Worm (Caenorhabditis elegans): ENCODE data around the gene aqp-4.

DNA sequence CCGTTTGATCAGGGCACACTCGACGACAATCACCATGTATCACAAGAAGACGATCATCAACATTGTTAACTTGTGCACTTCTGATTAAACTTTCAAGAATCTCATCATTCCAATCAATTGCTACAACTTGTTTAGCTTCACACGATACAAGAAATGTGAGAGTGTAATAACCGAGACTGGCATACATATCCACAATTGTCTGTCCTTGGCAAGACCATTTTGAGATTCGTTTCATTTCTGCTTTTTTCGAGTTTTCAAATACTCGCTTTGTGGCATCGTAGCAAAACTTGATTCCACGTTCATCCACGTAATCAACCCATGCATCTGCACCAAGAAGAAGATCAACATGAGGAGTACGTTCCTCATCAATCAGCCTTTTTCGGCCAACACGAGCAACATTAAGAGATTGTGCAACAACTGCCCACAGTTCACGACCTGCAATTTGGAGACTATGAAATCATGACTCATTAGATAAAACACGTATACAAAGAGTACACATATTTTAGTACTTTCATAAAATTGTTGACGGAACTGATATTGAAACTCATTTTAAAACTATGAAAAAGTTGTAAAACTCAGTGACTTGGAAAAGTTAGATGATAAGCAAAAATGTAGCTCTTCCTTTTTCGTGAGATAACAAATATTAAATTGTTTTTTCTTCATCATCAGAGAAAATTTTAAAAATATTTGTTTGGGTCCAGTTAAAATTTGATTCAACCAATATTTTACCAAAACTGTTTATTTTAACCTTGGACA is 24.8 kb upstream of the aqp-4 start:
- TF ChIP-seq ZK337.2 (GFP tag; IDR thresholded peaks at IDR 0.05) (no peak), nhr-237 (tag; optimal IDR thresholded peaks at IDR 0.05) (no peak), pqm-1 (tag; optimal IDR thresholded peaks at IDR 0.05) (peak; percentile 47), egl-27 (tag; optimal IDR thresholded peaks at IDR 0.05) (no peak), mxl-2 (GFP tag; conservative IDR thresholded peaks at IDR 0.05) (no peak), skn-1 (tag; optimal IDR thresholded peaks at IDR 0.05) (no peak), Y48G9A.11 (GFP tag; IDR thresholded peaks at IDR 0.05) (no peak), zip-2 (tag; optimal IDR thresholded peaks at IDR 0.05) (no peak), nhr-6 (tag; optimal IDR thresholded peaks at IDR 0.05) (no peak), daf-19 (GFP tag; conservative IDR thresholded peaks at IDR 0.05) (no peak)

All from whole organism, L4 larva.